Fruit fly (Drosophila melanogaster) Kc167 (cell line): ENCODE data around the gene CG1737.

Experiments
- psq ChIP-seq: fragments of >200 bp; optimal IDR thresholded peaks from 2 replicates; lab custom pipeline; 2017; ENCODE audit warnings: missing external identifiers
- ttk ChIP-seq: sonication (Bioruptor generic); optimal IDR thresholded peaks from 2 replicates; lab custom pipeline; 2017; ENCODE audit warnings: missing external identifiers

- TF ChIP-seq psq (lab: Kevin White, UChicago) (no peak), ttk (no peak)
Measured at dm6 chrX:11302683-11303082, 47.7 kb upstream of the CG1737 start, which contains the start of gene CG44422.
